Worm (Caenorhabditis elegans): ENCODE data around the gene glb-14.

The glb-14 gene

ce11 chrV:15572613-15573012, 27.8 kb upstream of the glb-14 start, which contains the start of gene fbxa-94:
fbxa-94 (plus strand) TSS chrV:15572913.
- TF ChIP-seq C16A3.4 (tag; optimal IDR thresholded peaks at IDR 0.05), result no peak
- no peak for TF ChIP-seq nhr-47 (tag; optimal IDR thresholded peaks at IDR 0.05)
- TF ChIP-seq nhr-11 (tag; optimal IDR thresholded peaks at IDR 0.05), result no peak
- TF ChIP-seq snpc-4 (tag; optimal IDR thresholded peaks at IDR 0.05), result no peak
- no peak for TF ChIP-seq lir-3 (tag; optimal IDR thresholded peaks at IDR 0.05; ENCODE audit: poor library complexity)
- no peak for TF ChIP-seq mep-1 (tag; optimal IDR thresholded peaks at IDR 0.05)
- no peak for TF ChIP-seq hlh-4 (tag; optimal IDR thresholded peaks at IDR 0.05)
- no peak for TF ChIP-seq ces-1 (GFP tag; optimal IDR thresholded peaks at IDR 0.05)
- no peak for TF ChIP-seq nhr-77 (tag; optimal IDR thresholded peaks at IDR 0.05)
- no peak for TF ChIP-seq lin-39 (tag; optimal IDR thresholded peaks at IDR 0.05)

- TF ChIP-seq C04F5.9 (tag; optimal IDR thresholded peaks at IDR 0.05) (no peak), lin-14 (GFP tag; optimal IDR thresholded peaks at IDR 0.05) (no peak), ceh-63 (GFP tag; optimal IDR thresholded peaks at IDR 0.05) (no peak)
These were observed 26.3 kb upstream of the glb-14 start, which contains the start of gene fbxa-95 for ce11 chrV:15571006-15571526. fbxa-95 (plus strand) TSS chrV:15571476.

ce11 chrV:15569702-15570430, 25.1 kb upstream of the glb-14 start, which contains the start of gene lsm-5:
lsm-5 (plus strand) TSS chrV:15570380.
- peak; percentile 48 for TF ChIP-seq xbp-1 (tag; optimal IDR thresholded peaks at IDR 0.05)
- TF ChIP-seq irx-1 (tag; optimal IDR thresholded peaks at IDR 0.05), result peak; percentile 52
- no peak for TF ChIP-seq blmp-1 (tag; optimal IDR thresholded peaks at IDR 0.05)
- no peak for TF ChIP-seq nhr-28 (tag; optimal IDR thresholded peaks at IDR 0.05)
- TF ChIP-seq sox-4 (tag; optimal IDR thresholded peaks at IDR 0.05), result no peak
- peak; percentile 55 for TF ChIP-seq nhr-47 (tag; optimal IDR thresholded peaks at IDR 0.05)
- TF ChIP-seq zag-1 (tag; optimal IDR thresholded peaks at IDR 0.05), result no peak
- no peak for TF ChIP-seq nhr-85 (tag)
- no peak for TF ChIP-seq lin-39 (tag; optimal IDR thresholded peaks at IDR 0.05)
- no peak for TF ChIP-seq ztf-4 (tag; optimal IDR thresholded peaks at IDR 0.05)
- TF ChIP-seq ceh-63 (GFP tag; optimal IDR thresholded peaks at IDR 0.05), result no peak
- no peak for TF ChIP-seq lir-3 (tag; optimal IDR thresholded peaks at IDR 0.05; ENCODE audit: poor library complexity)
- TF ChIP-seq elt-2 (tag; optimal IDR thresholded peaks at IDR 0.05), result peak; percentile 2
- TF ChIP-seq fkh-10 (GFP tag; optimal IDR thresholded peaks at IDR 0.05), result no peak
- peak in 2 of 3 experiments; percentile 48 to 56 for TF ChIP-seq ceh-82 (tag; optimal IDR thresholded peaks at IDR 0.05)
- peak; percentile 64 for TF ChIP-seq nhr-71 (tag; optimal IDR thresholded peaks at IDR 0.05)
- TF ChIP-seq nhr-237 (tag; optimal IDR thresholded peaks at IDR 0.05), result no peak
- no peak for TF ChIP-seq alr-1 (tag; optimal IDR thresholded peaks at IDR 0.05; ENCODE audit: borderline replicate concordance)
- TF ChIP-seq mef-2 (tag; optimal IDR thresholded peaks at IDR 0.05), result no peak
- TF ChIP-seq hpl-2 (GFP tag; optimal IDR thresholded peaks at IDR 0.05), result no peak
- TF ChIP-seq lin-14 (GFP tag; optimal IDR thresholded peaks at IDR 0.05), result peak; percentile 63
- no peak for TF ChIP-seq nhr-76 (tag; optimal IDR thresholded peaks at IDR 0.05)
- peak; percentile 41 for TF ChIP-seq lin-13 (GFP tag; optimal IDR thresholded peaks at IDR 0.05)
- peak; percentile 39 for TF ChIP-seq isw-1 (GFP tag; IDR thresholded peaks at IDR 0.05)
- TF ChIP-seq ama-1 (optimal IDR thresholded peaks at IDR 0.05), result peak; percentile 95
- peak; percentile 34 for TF ChIP-seq nhr-77 (tag; optimal IDR thresholded peaks at IDR 0.05)
- TF ChIP-seq aha-1 (tag; optimal IDR thresholded peaks at IDR 0.05), result no peak
- TF ChIP-seq elt-3 (tag; optimal IDR thresholded peaks at IDR 0.05), result peak in 1 of 6 experiments; percentile 58
- TF ChIP-seq mep-1 (tag; optimal IDR thresholded peaks at IDR 0.05), result peak; percentile 50
- no peak for TF ChIP-seq ces-1 (GFP tag; optimal IDR thresholded peaks at IDR 0.05)
- TF ChIP-seq pag-3 (tag; optimal IDR thresholded peaks at IDR 0.05; ENCODE audit: borderline replicate concordance, insufficient read depth), result no peak
- TF ChIP-seq fos-1 (tag; optimal IDR thresholded peaks at IDR 0.05), result peak; percentile 11
- TF ChIP-seq nhr-84 (tag; optimal IDR thresholded peaks at IDR 0.05), result no peak
- no peak for TF ChIP-seq nhr-12 (tag; optimal IDR thresholded peaks at IDR 0.05)
- no peak for TF ChIP-seq unc-62 (GFP tag; optimal IDR thresholded peaks at IDR 0.05)
- TF ChIP-seq snpc-4 (tag; optimal IDR thresholded peaks at IDR 0.05), result peak; percentile 56
- TF ChIP-seq rnt-1 (tag; optimal IDR thresholded peaks at IDR 0.05), result peak; percentile 51
- TF ChIP-seq jun-1 (tag; optimal IDR thresholded peaks at IDR 0.05), result no peak
- peak; percentile 96 to 97 for TF ChIP-seq efl-1 (optimal IDR thresholded peaks at IDR 0.05)
- peak; percentile 95 to 99 for TF ChIP-seq efl-1 (GFP tag; optimal IDR thresholded peaks at IDR 0.05 in 1 of 2)
- peak; percentile 19 for TF ChIP-seq skn-1 (tag; optimal IDR thresholded peaks at IDR 0.05)
- TF ChIP-seq snu-23 (GFP tag; optimal IDR thresholded peaks at IDR 0.05), result peak; percentile 62
- TF ChIP-seq ets-5 (GFP tag; IDR thresholded peaks at IDR 0.05), result no peak

Data from whole organism, L1 larva.